Fruit fly (Drosophila melanogaster): ENCODE results near the gene Cpr62Bb.

Gene Cpr62Bb

DNA sequence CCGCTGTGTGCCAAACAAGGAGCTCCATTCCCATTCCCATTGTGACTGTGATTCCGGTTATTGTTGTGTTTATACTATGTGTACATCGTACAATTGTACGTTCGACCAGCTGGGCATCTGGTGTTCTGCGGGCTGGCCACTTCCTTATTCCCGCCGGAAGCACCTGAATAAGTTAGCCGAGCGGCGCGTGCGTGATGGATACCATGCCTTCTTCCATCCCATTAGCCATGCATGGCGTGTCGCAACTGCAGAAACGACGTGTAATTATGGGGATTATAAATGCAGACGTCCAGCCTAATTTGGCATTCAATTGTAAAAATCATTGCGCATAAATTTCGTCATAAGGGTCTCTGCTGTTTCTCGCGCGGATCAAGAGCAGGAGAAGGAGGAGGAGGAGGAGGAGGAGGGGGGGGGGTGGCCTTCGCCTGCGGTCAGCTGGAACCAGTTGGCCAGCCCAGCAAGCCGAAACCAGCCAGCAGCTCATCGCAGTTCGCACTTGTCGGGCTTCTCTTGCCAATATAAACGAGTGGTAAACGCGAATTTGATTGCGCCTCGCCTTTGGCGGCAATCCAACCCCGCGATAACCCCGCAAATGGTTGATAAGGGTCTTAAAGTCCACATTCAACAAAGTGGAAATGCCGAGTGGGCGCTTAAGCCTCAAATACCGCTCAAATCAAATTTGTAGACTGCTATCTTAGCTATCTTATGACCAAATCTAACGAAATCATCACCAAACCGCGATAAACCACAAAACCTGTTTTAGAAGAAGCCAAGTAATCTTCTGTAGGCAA is 31.3 kb upstream of the Cpr62Bb start (continued):
- 0 out of 3 replicates have a peak, but pooled peaks have one; percentile 30 for TF ChIP-seq dysf (GFP tag; IDR thresholded peaks at IDR 0.05)
- TF ChIP-seq CG10543 (GFP tag; optimal IDR thresholded peaks at IDR 0.05) = peak; percentile 9
- peak; percentile 17 for TF ChIP-seq CG12769 (tag; optimal IDR thresholded peaks at IDR 0.05)
- TF ChIP-seq ci (GFP tag; IDR thresholded peaks at IDR 0.05) = 0 out of 3 replicates have a peak, but pooled peaks have one; percentile 16
- peak; percentile 59 for TF ChIP-seq crol (GFP tag; IDR thresholded peaks at IDR 0.05)
- TF ChIP-seq CG2889 (GFP tag; IDR thresholded peaks at IDR 0.05) = 0 out of 3 replicates have a peak, but pooled peaks have one; percentile 30
- 0 out of 2 replicates have a peak, but pooled peaks have one; percentile 19 for TF ChIP-seq Nf-YA (GFP tag; IDR thresholded peaks at IDR 0.05)
- peak; percentile 64 for TF ChIP-seq sd (tag; optimal IDR thresholded peaks at IDR 0.05)

dm6 chr3L:1865121-1865727 is 30.3 kb upstream of the Cpr62Bb start, which contains the start of the genes HBS1 and CG12025:
TSS of gene HBS1 (minus strand) at chr3L:1865240.
TSS of gene CG12025 (plus strand) at chr3L:1865430.
- no peak for TF ChIP-seq pros (GFP tag; optimal IDR thresholded peaks at IDR 0.05)
- TF ChIP-seq CG10274 (GFP tag; optimal IDR thresholded peaks at IDR 0.05) = no peak
- TF ChIP-seq tgo (GFP tag; IDR thresholded peaks at IDR 0.05) = peak; percentile 49; the same call in 2 of the 3 replicates
- peak; percentile 64 for TF ChIP-seq CG11504 (tag; optimal IDR thresholded peaks at IDR 0.05)
- TF ChIP-seq Taf1 (GFP tag; IDR thresholded peaks at IDR 0.05) = 0 out of 2 replicates have a peak, but pooled peaks have one; percentile 23
- TF ChIP-seq MESR4 (GFP tag; optimal IDR thresholded peaks at IDR 0.05) = peak; percentile 74
- no peak for TF ChIP-seq ERR (GFP tag; optimal IDR thresholded peaks at IDR 0.05)
- peak; percentile 6 for TF ChIP-seq CG10543 (GFP tag; optimal IDR thresholded peaks at IDR 0.05)
- peak; percentile 87 for TF ChIP-seq pzg (GFP tag; optimal IDR thresholded peaks at IDR 0.05)
- peak; percentile 46 for TF ChIP-seq Sox102F (GFP tag; optimal IDR thresholded peaks at IDR 0.05)
- TF ChIP-seq CG12155 (GFP tag; optimal IDR thresholded peaks at IDR 0.05) = peak; percentile 56
- peak; percentile 31 for TF ChIP-seq CG30431 (GFP tag; optimal IDR thresholded peaks at IDR 0.05)
- no peak for TF ChIP-seq sima (GFP tag; optimal IDR thresholded peaks at IDR 0.05)
- peak; percentile 57 for TF ChIP-seq Hr3 (GFP tag; optimal IDR thresholded peaks at IDR 0.05)
- no peak for TF ChIP-seq CG3726 (GFP tag; IDR thresholded peaks at IDR 0.05)
- TF ChIP-seq CG9215 (GFP tag; IDR thresholded peaks at IDR 0.05) = peak; percentile 71
- peak; percentile 99 for TF ChIP-seq CG17802 (tag; optimal IDR thresholded peaks at IDR 0.05)
- peak in 1 of 2 experiments; percentile 45 for TF ChIP-seq bsh (GFP tag; optimal IDR thresholded peaks at IDR 0.05)
- peak; percentile 31; the same call in 1 of the 2 replicates for TF ChIP-seq CG32532 (GFP tag; IDR thresholded peaks at IDR 0.05)
- TF ChIP-seq CG9932 (GFP tag; IDR thresholded peaks at IDR 0.05) = peak; percentile 81
- TF ChIP-seq disco-r (GFP tag; optimal IDR thresholded peaks at IDR 0.05) = no peak
- TF ChIP-seq sd (tag; optimal IDR thresholded peaks at IDR 0.05) = peak; percentile 53
- peak; percentile 72 for TF ChIP-seq MBD-R2 (GFP tag; IDR thresholded peaks at IDR 0.05)
- peak; percentile 38 for TF ChIP-seq slp2 (GFP tag; optimal IDR thresholded peaks at IDR 0.05)
- TF ChIP-seq lmd (GFP tag; IDR thresholded peaks at IDR 0.05) = peak; percentile 69
- peak; percentile 38 for TF ChIP-seq CG16815 (GFP tag; optimal IDR thresholded peaks at IDR 0.05)
- TF ChIP-seq wdn (GFP tag; IDR thresholded peaks at IDR 0.05) = no peak
- TF ChIP-seq hbn (GFP tag; IDR thresholded peaks at IDR 0.05; ENCODE audit: partially characterized antibody) = no peak
- peak; percentile 39 for TF ChIP-seq CG15601 (tag; optimal IDR thresholded peaks at IDR 0.05)
- TF ChIP-seq cas (GFP tag; IDR thresholded peaks at IDR 0.05) = 0 out of 2 replicates have a peak, but pooled peaks have one; percentile 26
- TF ChIP-seq sisA (GFP tag; IDR thresholded peaks at IDR 0.05) = peak; percentile 62
- TF ChIP-seq PHDP (tag; optimal IDR thresholded peaks at IDR 0.05) = peak; percentile 54
- TF ChIP-seq CG6854 (GFP tag; optimal IDR thresholded peaks at IDR 0.05) = no peak
- TF ChIP-seq Lhr (GFP tag; optimal IDR thresholded peaks at IDR 0.05) = peak; percentile 54
- peak; percentile 15 for TF ChIP-seq gro (GFP tag; optimal IDR thresholded peaks at IDR 0.05)
- no peak for TF ChIP-seq Dbx (GFP tag; IDR thresholded peaks at IDR 0.05)
- peak; percentile 37; the same call in 2 of the 3 replicates for TF ChIP-seq Optix (GFP tag; IDR thresholded peaks at IDR 0.05)
- peak; percentile 6 for TF ChIP-seq CG8944 (GFP tag; optimal IDR thresholded peaks at IDR 0.05)
- peak; percentile 75 for TF ChIP-seq dysf (GFP tag; IDR thresholded peaks at IDR 0.05)
- TF ChIP-seq slbo (GFP tag; IDR thresholded peaks at IDR 0.05) = peak; percentile 83
- TF ChIP-seq Mes4 (GFP tag; optimal IDR thresholded peaks at IDR 0.05) = peak; percentile 10
